Fruit fly (Drosophila melanogaster) whole organism, embryonic: ENCODE data around the gene GatB.
A peak's percentile ranks its signal among the peaks of the same experiment; 100 is the strongest.

ENCODE experiments used
- CG11695 ChIP-seq: fragments of 200-800 bp; sonication (Bioruptor generic); IDR thresholded peaks from 3 replicates; pipeline ENCODE4 v1.3.6; 2022; ENCODE audit warnings: missing biosample characterization, missing genetic modification characterization
- CG12659 ChIP-seq: fragments of 200-800 bp; sonication (Bioruptor generic); optimal IDR thresholded peaks from 3 replicates; lab custom pipeline; 2017; ENCODE audit warnings: mild to moderate bottlenecking, missing biosample characterization, missing genetic modification reagents, missing genetic modification characterization
- CG14441 ChIP-seq: fragments of 200-800 bp; sonication (Bioruptor generic); IDR thresholded peaks from 2 replicates; pipeline ENCODE4 v1.3.6; 2022; ENCODE audit warnings: missing biosample characterization, missing genetic modification characterization
- CG14710 ChIP-seq: fragments of 200-800 bp; sonication (Bioruptor generic); optimal IDR thresholded peaks from 3 replicates; lab custom pipeline; 2019; ENCODE audit warnings: missing biosample characterization, mild to moderate bottlenecking, missing genetic modification characterization, moderate library complexity
- CG15514 ChIP-seq: fragments of 200-800 bp; sonication (Bioruptor generic); optimal IDR thresholded peaks from 3 replicates; lab custom pipeline; 2017; ENCODE audit warnings: missing biosample characterization, missing genetic modification characterization, mild to moderate bottlenecking, moderate library complexity, missing genetic modification reagents
- CG16813 ChIP-seq: fragments of 200-800 bp; sonication (Bioruptor generic); IDR thresholded peaks from 3 replicates; pipeline ENCODE4 v1.3.6; 2022; ENCODE audit warnings: missing biosample characterization, missing genetic modification characterization; ENCODE audit not compliant: partially characterized antibody
- CG1832 ChIP-seq: fragments of 200-800 bp; sonication (Bioruptor generic); optimal IDR thresholded peaks from 2 replicates; lab custom pipeline; 2017; ENCODE audit warnings: missing biosample characterization, mild to moderate bottlenecking, missing genetic modification characterization, inconsistent platforms
- CG2889 ChIP-seq: fragments of 200-800 bp; sonication (Bioruptor generic); IDR thresholded peaks from 3 replicates; pipeline ENCODE4 v1.3.6; 2022; ENCODE audit warnings: missing biosample characterization, missing genetic modification characterization
- CG34224 ChIP-seq: fragments of 200-800 bp; sonication (Bioruptor generic); IDR thresholded peaks from 3 replicates; pipeline ENCODE4 v1.3.6; 2022; ENCODE audit warnings: missing biosample characterization, missing genetic modification characterization; ENCODE audit not compliant: partially characterized antibody
- CG3726 ChIP-seq: fragments of 200-800 bp; sonication (Bioruptor generic); IDR thresholded peaks from 3 replicates; pipeline ENCODE4, ENCODE4 v1.3.6; 2022; ENCODE audit warnings: missing biosample characterization, missing genetic modification characterization
- CG3847 ChIP-seq: fragments of 200-800 bp; sonication (Bioruptor generic); IDR thresholded peaks from 2 replicates; pipeline ENCODE4 v1.3.6; 2022; ENCODE audit warnings: missing biosample characterization, missing genetic modification characterization
- CG42726 ChIP-seq: fragments of 200-800 bp; sonication (Bioruptor generic); IDR thresholded peaks from 2 replicates; pipeline ENCODE4 v1.3.6; 2022; ENCODE audit warnings: missing biosample characterization, missing genetic modification characterization; ENCODE audit not compliant: partially characterized antibody
- CG4730 ChIP-seq: fragments of 200-800 bp; sonication (Bioruptor generic); IDR thresholded peaks from 2 replicates; pipeline ENCODE4 v1.3.6; 2022; ENCODE audit warnings: missing biosample characterization, missing genetic modification characterization
- CG6854 ChIP-seq: fragments of 200-800 bp; sonication (Bioruptor generic); optimal IDR thresholded peaks from 3 replicates; lab custom pipeline; 2017; ENCODE audit warnings: missing biosample characterization, mild to moderate bottlenecking, missing genetic modification characterization
- CG7357 ChIP-seq: fragments of 200-800 bp; sonication (Bioruptor generic); IDR thresholded peaks from 3 replicates; pipeline ENCODE4 v1.3.6; 2022; ENCODE audit warnings: missing biosample characterization, missing genetic modification characterization
- CG7987 ChIP-seq: fragments of 200-800 bp; sonication (Bioruptor generic); optimal IDR thresholded peaks from 2 replicates; lab custom pipeline; 2018; ENCODE audit warnings: missing biosample characterization, mild to moderate bottlenecking, missing genetic modification characterization, moderate library complexity
- CG8089 ChIP-seq: fragments of 200-800 bp; sonication (Bioruptor generic); optimal IDR thresholded peaks from 3 replicates; lab custom pipeline; 2016; ENCODE audit warnings: missing biosample characterization, missing genetic modification characterization
- CG8388 ChIP-seq: fragments of 200-800 bp; sonication (Bioruptor generic); optimal IDR thresholded peaks from 2 replicates; lab custom pipeline; 2019; ENCODE audit warnings: missing biosample characterization, mild to moderate bottlenecking, missing genetic modification characterization, moderate library complexity
- CG8765 ChIP-seq: fragments of 200-800 bp; sonication (Bioruptor generic); IDR thresholded peaks from 2 replicates; pipeline ENCODE4 v1.3.6; 2022; ENCODE audit warnings: missing biosample characterization, missing genetic modification characterization
- CG9437 ChIP-seq: fragments of 200-800 bp; sonication (Bioruptor generic); optimal IDR thresholded peaks from 2 replicates; lab custom pipeline; 2018; ENCODE audit warnings: missing biosample characterization, mild to moderate bottlenecking, missing genetic modification characterization
- CG9817 ChIP-seq: fragments of 200-800 bp; sonication (Bioruptor generic); optimal IDR thresholded peaks from 2 replicates; lab custom pipeline; 2018; ENCODE audit warnings: missing biosample characterization, mild to moderate bottlenecking, missing genetic modification characterization, moderate library complexity
- E2f2 ChIP-seq: fragments of 200-800 bp; sonication (Bioruptor generic); IDR thresholded peaks from 2 replicates; pipeline ENCODE4 v1.3.6; 2022; ENCODE audit warnings: missing biosample characterization, missing genetic modification characterization
- Eip74EF ChIP-seq, 2 experiments: fragments of 200-800 bp in 1 of 2; fragments of >200 bp in 1 of 2; sonication (Bioruptor generic) in 1 of 2; optimal IDR thresholded peaks; 2 replicates each; lab custom pipeline; 2017 to 2019; ENCODE audit warnings: missing biosample characterization in 2 of 2, missing genetic modification characterization in 2 of 2, mild to moderate bottlenecking in 1 of 2, moderate library complexity in 1 of 2
- HLHmδ ChIP-seq: fragments of 200-800 bp; sonication (Bioruptor generic); optimal IDR thresholded peaks from 2 replicates; lab custom pipeline; 2018; ENCODE audit warnings: missing biosample characterization, mild to moderate bottlenecking, missing genetic modification characterization, moderate library complexity
- HmgD ChIP-seq: fragments of 200-800 bp; sonication (Bioruptor generic); optimal IDR thresholded peaks from 3 replicates; lab custom pipeline; 2016; ENCODE audit warnings: missing biosample characterization, missing genetic modification characterization
- Hmx ChIP-seq: fragments of 200-800 bp; sonication (Bioruptor generic); optimal IDR thresholded peaks from 2 replicates; lab custom pipeline; 2016; ENCODE audit warnings: missing biosample characterization, missing genetic modification characterization
- Nf-YC ChIP-seq: fragments of 200-800 bp; optimal IDR thresholded peaks from 3 replicates; lab custom pipeline; 2019; ENCODE audit warnings: missing biosample characterization, mild to moderate bottlenecking, missing genetic modification characterization, moderate library complexity
- Scr ChIP-seq: fragments of 200-800 bp; sonication (Bioruptor generic); IDR thresholded peaks from 2 replicates; pipeline ENCODE4 v1.3.6; 2022; ENCODE audit warnings: missing biosample characterization, missing genetic modification characterization; ENCODE audit not compliant: partially characterized antibody
- Sin3A ChIP-seq: fragments of >200 bp; optimal IDR thresholded peaks from 2 replicates; lab custom pipeline; 2018
- Tbp ChIP-seq: fragments of >200 bp; optimal IDR thresholded peaks from 2 replicates; lab custom pipeline; 2018; ENCODE audit warnings: missing biosample characterization, missing genetic modification characterization
- Trl ChIP-seq, 3 experiments: fragments of >200 bp in 2 of 3; fragments of 200-800 bp in 1 of 3; sonication (Bioruptor generic) in 1 of 3; optimal IDR thresholded peaks; 2 replicates in 1 of 3; 3 replicates in 2 of 3; lab custom pipeline; 2016 to 2017; ENCODE audit warnings: missing biosample characterization in 1 of 3, missing genetic modification characterization in 1 of 3
- Xrp1 ChIP-seq: fragments of 200-800 bp; sonication (Bioruptor generic); IDR thresholded peaks from 2 replicates; pipeline ENCODE4 v1.3.6; 2022; ENCODE audit warnings: missing biosample characterization, missing genetic modification characterization
- bab2 ChIP-seq: fragments of 200-800 bp; sonication (Bioruptor generic); optimal IDR thresholded peaks from 2 replicates; lab custom pipeline; 2016; ENCODE audit warnings: missing biosample characterization, missing genetic modification characterization
- bsh ChIP-seq, 2 experiments: fragments of 200-800 bp; sonication (Bioruptor generic); optimal IDR thresholded peaks; 2 replicates each; lab custom pipeline; 2017 to 2018; ENCODE audit warnings: mild to moderate bottlenecking in 2 of 2, missing biosample characterization in 2 of 2, missing genetic modification characterization in 2 of 2, moderate library complexity in 1 of 2
- caup ChIP-seq: fragments of 200-800 bp; sonication (Bioruptor generic); optimal IDR thresholded peaks from 3 replicates; lab custom pipeline; 2017; ENCODE audit warnings: missing biosample characterization, mild to moderate bottlenecking, missing genetic modification characterization, moderate library complexity; ENCODE audit not compliant: severe bottlenecking
- fd96Cb ChIP-seq: fragments of 200-800 bp; sonication (Bioruptor generic); optimal IDR thresholded peaks from 2 replicates; lab custom pipeline; 2018; ENCODE audit warnings: missing biosample characterization, mild to moderate bottlenecking, missing genetic modification characterization, moderate library complexity
- gcm ChIP-seq: fragments of 200-800 bp; sonication (Bioruptor generic); optimal IDR thresholded peaks from 2 replicates; lab custom pipeline; 2019; ENCODE audit warnings: missing biosample characterization, mild to moderate bottlenecking, missing genetic modification characterization, moderate library complexity
- grn ChIP-seq: fragments of 200-800 bp; sonication (Bioruptor generic); optimal IDR thresholded peaks from 3 replicates; lab custom pipeline; 2017; ENCODE audit warnings: missing biosample characterization, missing genetic modification characterization
- gt ChIP-seq: fragments of 200-800 bp; sonication (Bioruptor generic); IDR thresholded peaks from 2 replicates; pipeline ENCODE4 v1.3.6; 2022; ENCODE audit warnings: missing biosample characterization, missing genetic modification characterization
- h ChIP-seq: fragments of >200 bp; optimal IDR thresholded peaks from 2 replicates; lab custom pipeline; 2017
- ham ChIP-seq: fragments of 200-800 bp; sonication (Bioruptor generic); IDR thresholded peaks from 2 replicates; pipeline ENCODE4 v1.3.6; 2022; ENCODE audit warnings: missing biosample characterization, missing genetic modification characterization
- jing ChIP-seq: fragments of 200-800 bp; sonication (Bioruptor generic); optimal IDR thresholded peaks from 2 replicates; lab custom pipeline; 2018; ENCODE audit warnings: missing biosample characterization, mild to moderate bottlenecking, missing genetic modification characterization
- lab ChIP-seq: fragments of 200-800 bp; sonication (Bioruptor generic); optimal IDR thresholded peaks from 3 replicates; lab custom pipeline; 2017; ENCODE audit warnings: missing biosample characterization, missing genetic modification characterization, mild to moderate bottlenecking, moderate library complexity, missing genetic modification reagents
- sima ChIP-seq: fragments of 200-800 bp; sonication (Bioruptor generic); optimal IDR thresholded peaks from 2 replicates; lab custom pipeline; 2016; ENCODE audit warnings: missing biosample characterization, missing genetic modification characterization
- stc ChIP-seq: fragments of 200-800 bp; sonication (Bioruptor generic); IDR thresholded peaks from 2 replicates; pipeline ENCODE4 v1.3.6; 2022; ENCODE audit warnings: missing biosample characterization, missing genetic modification characterization
- sug ChIP-seq: fragments of 200-800 bp; optimal IDR thresholded peaks from 2 replicates; lab custom pipeline; 2019; ENCODE audit warnings: missing biosample characterization, mild to moderate bottlenecking, missing genetic modification characterization, moderate library complexity
- tna ChIP-seq: fragments of 200-800 bp; sonication (Bioruptor generic); IDR thresholded peaks from 2 replicates; pipeline ENCODE4 v1.3.6; 2022; ENCODE audit warnings: missing biosample characterization, missing genetic modification characterization; ENCODE audit not compliant: partially characterized antibody
- vnd ChIP-seq: fragments of 200-800 bp; sonication (Bioruptor generic); IDR thresholded peaks from 3 replicates; pipeline ENCODE4 v1.3.6; 2022; ENCODE audit warnings: missing biosample characterization, missing genetic modification characterization; ENCODE audit not compliant: partially characterized antibody
- zfh2 ChIP-seq: fragments of 200-800 bp; sonication (Bioruptor generic); optimal IDR thresholded peaks from 2 replicates; lab custom pipeline; 2016; ENCODE audit warnings: missing biosample characterization, missing genetic modification characterization

Gene GatB

dm6 chr3R:24108902-24109389 lies 21.1 kb downstream of the GatB start, which contains the start of the genes eIF4EHP and CG18428 (continued):
- TF ChIP-seq sima (GFP tag; lab: Kevin White, UChicago) (peak; percentile 36), CG15514 (GFP tag; lab: Kevin White, UChicago) (peak; percentile 95), Scr (no peak), Nf-YC (tag; lab: Kevin White, UChicago) (peak; percentile 95), CG34224 (GFP tag; lab: Robert Waterston, UW) (no peak), zfh2 (GFP tag; lab: Kevin White, UChicago) (peak; percentile 89), CG7987 (GFP tag; lab: Kevin White, UChicago) (peak; percentile 97), tna (GFP tag; lab: Robert Waterston, UW) (no peak), CG12659 (GFP tag; lab: Kevin White, UChicago) (peak; percentile 100), fd96Cb (tag; lab: Kevin White, UChicago) (peak; percentile 99), CG9817 (tag; lab: Kevin White, UChicago) (peak; percentile 99), CG8388 (GFP tag; lab: Kevin White, UChicago) (peak; percentile 98), E2f2 (no peak), CG14441 (GFP tag; lab: Robert Waterston, UW) (no peak), CG3726 (GFP tag; lab: Robert Waterston, UW) (no peak; the same call in 2 of the 3 replicates), Tbp (GFP tag; lab: Kevin White, UChicago) (no peak), lab (peak; percentile 100), Eip74EF (GFP tag; optimal IDR thresholded peaks at IDR 0.05; lab: Kevin White, UChicago) (peak in 1 of 2 experiments; percentile 99), CG16813 (no peak), CG8089 (peak; percentile 65), Hmx (GFP tag; lab: Kevin White, UChicago) (peak; percentile 76), CG6854 (GFP tag; lab: Kevin White, UChicago) (peak; percentile 99), bsh (GFP tag; optimal IDR thresholded peaks at IDR 0.05; lab: Kevin White, UChicago) (peak; percentile 97 to 99), ham (0 out of 2 replicates have a peak, but pooled peaks have one; percentile 96), CG42726 (no peak), CG3847 (GFP tag; lab: Robert Waterston, UW) (no peak), bab2 (GFP tag; lab: Kevin White, UChicago) (peak; percentile 85), CG4730 (GFP tag; lab: Robert Waterston, UW) (no peak), CG14710 (tag; lab: Kevin White, UChicago) (peak; percentile 99), sug (tag; lab: Kevin White, UChicago) (peak; percentile 99), h (lab: Kevin White, UChicago) (no peak), CG7357 (GFP tag; lab: Robert Waterston, UW) (peak; percentile 98), grn (peak; percentile 58), gcm (peak; percentile 100), CG2889 (GFP tag; lab: Robert Waterston, UW) (peak; percentile 98; the same call in 2 of the 3 replicates), HmgD (GFP tag; lab: Kevin White, UChicago) (peak; percentile 71), Xrp1 (GFP tag; lab: Robert Waterston, UW) (no peak), Sin3A (no peak), gt (GFP tag; lab: Robert Waterston, UW) (no peak), caup (peak; percentile 99), Trl (optimal IDR thresholded peaks at IDR 0.05; lab: Kevin White, UChicago) (no peak), Trl (GFP tag; optimal IDR thresholded peaks at IDR 0.05; lab: Kevin White, UChicago) (peak; percentile 84), jing (GFP tag; lab: Kevin White, UChicago) (peak; percentile 96), CG9437 (GFP tag; lab: Kevin White, UChicago) (peak; percentile 97), stc (no peak), CG11695 (GFP tag; lab: Robert Waterston, UW) (no peak), HLHmδ (GFP tag; lab: Kevin White, UChicago) (peak; percentile 80), CG1832 (no peak), vnd (GFP tag; lab: Robert Waterston, UW) (no peak), CG8765 (GFP tag; lab: Robert Waterston, UW) (0 out of 2 replicates have a peak, but pooled peaks have one; percentile 98)
